Worm (Caenorhabditis elegans) whole organism, dauer: ENCODE data around the gene Y25C1A.13.

Experiments used
- unc-62 ChIP-seq: sonication (generic microtip); optimal IDR thresholded peaks from 2 replicates; lab custom pipeline; 2017; ENCODE audit warnings: missing biosample characterization, missing genetic modification reagents, missing genetic modification characterization

Y25C1A.13 gene

ce11 chrII:3118907-3119382 lies 7.9 kb upstream of the Y25C1A.13 start, which contains the start of gene T10D4.6:
Gene T10D4.6 (plus strand): TSS chrII:3119332.
- TF ChIP-seq unc-62 (GFP tag; lab: Kevin White, UChicago), result no peak

ce11 chrII:3117471-3117870 lies 6.4 kb upstream of the Y25C1A.13 start, which contains the start of gene T10D4.7:
Gene T10D4.7 (plus strand): TSS chrII:3117771.
- TF ChIP-seq unc-62 (GFP tag; lab: Kevin White, UChicago), result no peak

- TF ChIP-seq unc-62 (GFP tag; lab: Kevin White, UChicago), result no peak
These were observed 2.9 kb upstream of the Y25C1A.13 start, which contains the start of gene clec-123 for ce11 chrII:3113934-3114333. Gene clec-123 (plus strand): TSS chrII:3114234.

DNA sequence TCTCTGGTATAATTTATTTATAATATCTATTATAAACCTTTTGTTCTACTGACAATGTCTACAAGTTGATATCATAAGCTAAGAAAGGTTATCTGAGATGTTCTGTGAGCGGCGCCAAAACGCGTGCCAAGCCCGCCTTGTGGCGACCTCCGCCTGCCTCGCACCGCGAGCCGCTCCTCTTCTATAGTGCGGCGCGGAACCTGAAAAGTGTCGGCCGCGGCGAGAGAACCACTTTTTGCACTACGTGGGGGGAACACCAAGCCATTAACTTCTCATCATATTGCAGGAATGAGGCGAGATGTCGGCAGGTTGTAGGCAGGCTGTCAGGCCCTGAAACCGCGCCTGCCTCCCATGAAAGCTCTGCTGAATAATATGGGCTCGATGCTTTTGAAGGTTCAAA lies 2.2 kb upstream of the Y25C1A.13 start:
- TF ChIP-seq unc-62 (GFP tag; lab: Kevin White, UChicago), result no peak

DNA sequence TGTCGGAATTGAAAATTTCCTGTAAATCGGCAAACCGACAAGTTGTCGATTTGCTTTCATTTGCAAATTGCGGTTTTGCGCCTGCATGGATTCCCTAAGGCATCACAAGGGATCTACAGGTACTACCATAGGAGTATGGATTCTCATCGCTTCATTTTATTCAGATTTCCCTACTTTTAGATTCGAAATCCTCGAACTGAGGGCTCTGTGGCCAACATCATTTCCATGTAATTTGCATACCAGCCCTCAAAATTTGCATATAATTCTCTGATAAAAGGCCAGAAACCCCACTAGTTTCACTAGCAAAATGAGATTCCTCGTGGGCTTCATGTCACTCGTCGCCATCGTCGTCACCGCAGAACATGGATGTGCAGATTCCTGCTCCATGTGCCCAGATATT lies 1.3 kb upstream of the Y25C1A.13 start, which contains the start of gene Y25C1A.2:
Y25C1A.2 (plus strand) TSS at position 301 of the 400 bp plus-strand sequence.
- TF ChIP-seq unc-62 (GFP tag; lab: Kevin White, UChicago), result no peak

- no peak for TF ChIP-seq unc-62 (GFP tag; lab: Kevin White, UChicago)
These were observed 948 bp downstream of the Y25C1A.13 start for ce11 chrII:3110099-3110498.

DNA sequence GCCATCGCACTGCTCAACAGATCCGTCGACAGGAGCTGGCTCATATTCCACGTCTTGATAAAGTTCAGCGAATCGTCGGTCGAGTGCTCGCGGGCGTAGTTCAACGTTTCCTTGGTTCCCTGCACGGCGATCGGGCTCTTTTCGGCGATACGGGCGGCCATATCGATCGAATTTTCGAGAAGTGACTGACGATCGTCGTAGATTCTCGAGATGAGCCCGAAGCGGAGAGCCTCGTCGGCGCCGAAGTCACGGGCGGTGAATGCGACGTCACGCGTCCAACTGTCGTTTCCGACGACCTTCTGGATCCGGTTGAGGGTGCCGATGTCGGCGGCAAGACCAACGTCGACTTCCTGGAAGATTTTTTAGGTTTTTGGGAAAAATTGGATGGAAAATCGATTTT lies 1.5 kb downstream of the Y25C1A.13 start:
- no peak for TF ChIP-seq unc-62 (GFP tag; lab: Kevin White, UChicago)

DNA sequence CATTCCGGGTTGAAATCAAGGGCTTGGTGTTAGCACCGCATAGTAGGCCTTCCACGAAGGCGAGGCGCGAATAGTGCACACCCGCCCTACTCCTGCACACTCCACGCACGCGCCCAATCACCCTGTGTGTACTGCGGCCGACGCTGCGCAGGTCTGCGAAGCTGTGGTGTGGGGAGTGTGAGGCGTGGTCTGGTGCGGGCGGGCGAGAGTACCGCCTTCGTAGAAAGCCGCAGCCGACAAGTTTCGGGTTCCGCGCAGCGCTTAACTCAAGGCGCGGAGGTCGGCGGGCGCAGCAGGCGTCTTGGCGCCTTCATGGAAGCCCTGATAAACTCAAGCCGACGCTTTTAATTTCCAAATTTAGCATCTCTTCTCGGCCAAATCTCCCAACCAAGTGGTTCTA lies 2.9 kb downstream of the Y25C1A.13 start:
- TF ChIP-seq unc-62 (GFP tag; lab: Kevin White, UChicago), result no peak

DNA sequence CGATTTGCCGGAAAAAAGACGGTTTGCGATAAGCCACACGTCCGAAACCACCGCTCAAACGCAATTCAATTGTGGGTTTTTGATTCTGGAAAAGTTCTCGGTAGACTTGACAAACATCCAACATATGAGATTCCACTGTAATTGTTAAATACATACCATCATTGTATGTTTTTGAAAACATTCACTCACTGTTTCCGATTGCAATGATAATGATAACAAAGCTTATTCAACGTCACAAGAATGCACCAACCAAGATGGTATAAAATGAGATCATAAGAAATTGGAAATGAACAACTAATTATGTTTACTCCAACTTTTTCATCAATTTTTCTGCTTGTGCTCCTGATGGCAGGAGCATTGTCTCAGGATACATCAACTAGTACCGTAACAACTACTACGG lies 5.3 kb downstream of the Y25C1A.13 start, which contains the start of gene clec-122:
clec-122 (plus strand) TSS at position 301 of the 400 bp plus-strand sequence.
- no peak for TF ChIP-seq unc-62 (GFP tag; lab: Kevin White, UChicago)

DNA sequence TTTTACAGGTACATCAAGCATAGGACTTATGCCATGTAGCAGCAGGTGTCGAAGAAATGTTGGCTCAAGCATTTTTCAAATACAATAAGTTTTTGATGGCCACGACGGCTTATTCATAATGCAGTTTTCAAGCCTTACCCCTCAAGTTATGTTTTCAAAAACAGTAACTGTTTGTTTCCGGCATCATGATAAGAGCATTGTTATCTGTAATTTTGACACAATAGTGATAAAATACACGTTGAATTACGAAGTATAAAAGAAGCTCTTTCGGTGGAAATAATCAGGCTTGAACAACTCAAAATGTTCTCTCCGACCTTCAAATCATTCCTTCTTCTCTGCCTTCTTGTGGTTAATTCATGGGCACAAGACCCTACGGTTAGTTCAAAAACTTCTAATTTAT lies 9.0 kb downstream of the Y25C1A.13 start, which contains the start of gene clec-121:
clec-121 (plus strand) TSS at position 301 of the 400 bp plus-strand sequence.
- no peak for TF ChIP-seq unc-62 (GFP tag; lab: Kevin White, UChicago)

DNA sequence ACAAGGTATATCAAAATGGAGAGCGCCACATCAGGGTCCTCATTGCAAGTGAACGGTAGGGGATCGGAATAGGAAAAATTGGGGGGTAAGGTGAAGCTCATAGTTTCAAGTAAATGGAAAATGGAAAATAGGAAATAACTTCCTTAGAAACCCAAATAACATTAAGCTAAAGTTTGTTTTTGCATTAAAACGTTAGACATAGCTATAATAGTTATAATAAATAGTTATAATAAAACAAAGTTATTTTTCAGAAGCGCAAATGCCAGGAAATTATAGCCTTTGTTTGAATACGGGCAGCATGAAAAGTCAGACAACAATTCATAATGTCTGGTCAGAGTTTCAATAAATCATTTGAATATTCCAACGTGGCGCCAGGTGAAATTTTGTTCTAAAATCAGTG lies 10.5 kb downstream of the Y25C1A.13 start, which contains the start of gene srg-24:
srg-24 (minus strand) TSS at position 101 of the 400 bp plus-strand sequence.
- TF ChIP-seq unc-62 (GFP tag; lab: Kevin White, UChicago), result no peak

ce11 chrII:3096857-3097256 lies 14.2 kb downstream of the Y25C1A.13 start, which contains the start of gene Y25C1A.14:
Gene Y25C1A.14 (minus strand): TSS chrII:3096957.
- no peak for TF ChIP-seq unc-62 (GFP tag; lab: Kevin White, UChicago)

DNA sequence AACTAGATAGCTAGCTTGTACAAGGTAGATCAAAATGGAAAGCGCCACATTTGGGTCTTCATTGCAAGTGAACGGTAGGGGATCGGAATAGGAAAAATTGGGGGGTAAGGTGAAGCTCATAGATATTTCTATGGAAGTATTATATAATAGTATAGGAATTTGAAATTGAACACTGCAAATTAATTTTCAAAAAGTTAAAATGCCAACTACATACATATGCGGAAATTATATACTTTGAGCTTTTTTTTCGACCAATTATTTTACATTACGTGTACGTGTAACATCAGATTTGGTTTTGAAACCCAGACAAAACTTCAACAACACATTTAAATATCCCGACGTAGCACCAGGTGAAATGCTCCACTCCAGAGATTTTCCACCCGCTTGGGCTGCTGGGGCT lies 15.0 kb downstream of the Y25C1A.13 start, which contains the start of gene srg-23:
srg-23 (minus strand) TSS at position 101 of the 400 bp plus-strand sequence.
- no peak for TF ChIP-seq unc-62 (GFP tag; lab: Kevin White, UChicago)

ce11 chrII:3093352-3093751 lies 17.7 kb downstream of the Y25C1A.13 start, which contains the start of gene srg-22:
Gene srg-22 (minus strand): TSS chrII:3093452.
- no peak for TF ChIP-seq unc-62 (GFP tag; lab: Kevin White, UChicago)

DNA sequence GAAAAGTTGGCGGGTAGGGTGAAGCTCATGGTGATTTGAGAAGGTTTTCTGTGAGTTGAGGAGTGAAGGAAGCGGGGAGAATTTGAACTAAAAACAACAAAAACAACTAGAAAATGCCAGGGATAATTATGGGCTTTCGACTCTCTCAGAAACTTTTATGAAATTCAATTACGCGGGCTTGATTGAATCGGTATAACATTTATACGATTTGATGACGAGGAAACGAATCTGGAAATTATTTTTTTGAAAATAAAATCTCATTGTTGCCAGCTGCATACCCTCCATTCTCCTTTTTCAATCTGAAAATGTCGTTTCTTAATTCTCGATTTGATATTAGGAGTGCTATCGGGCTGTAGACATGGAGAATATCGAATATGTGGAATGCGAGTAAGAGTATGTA lies 19.8 kb downstream of the Y25C1A.13 start, which contains the start of gene srg-21:
srg-21 (minus strand) TSS at position 101 of the 400 bp plus-strand sequence.
- no peak for TF ChIP-seq unc-62 (GFP tag; lab: Kevin White, UChicago)

ce11 chrII:3087134-3087533 lies 23.9 kb downstream of the Y25C1A.13 start:
- TF ChIP-seq unc-62 (GFP tag; lab: Kevin White, UChicago), result no peak

- TF ChIP-seq unc-62 (GFP tag; lab: Kevin White, UChicago), result no peak
These were observed 32.6 kb downstream of the Y25C1A.13 start, which contains the start of gene copb-1 for ce11 chrII:3078496-3078895. Gene copb-1 (plus strand): TSS chrII:3078796.
